Fruit fly (Drosophila melanogaster) whole organism, prepupa: ENCODE data around the gene CG7191.

ENCODE experiments used
- Blimp-1 ChIP-seq: fragments of 200-800 bp; sonication (Bioruptor generic); optimal IDR thresholded peaks from 3 replicates; lab custom pipeline; 2017; ENCODE audit warnings: missing biosample characterization, missing genetic modification characterization, mild to moderate bottlenecking, moderate library complexity, missing genetic modification reagents
- CG10631 ChIP-seq: fragments of 200-800 bp; sonication (Bioruptor generic); optimal IDR thresholded peaks from 2 replicates; lab custom pipeline; 2016; ENCODE audit warnings: missing biosample characterization, missing genetic modification characterization
- CG10669 ChIP-seq: fragments of 200-800 bp; sonication (Bioruptor generic); optimal IDR thresholded peaks from 3 replicates; lab custom pipeline; 2018; ENCODE audit warnings: missing biosample characterization, mild to moderate bottlenecking, missing genetic modification characterization, moderate library complexity
- CG11762 ChIP-seq: fragments of 200-800 bp; sonication (Bioruptor generic); optimal IDR thresholded peaks from 3 replicates; lab custom pipeline; 2016; ENCODE audit warnings: missing biosample characterization, missing genetic modification characterization; ENCODE audit not compliant: insufficient read depth
- CG11902 ChIP-seq: fragments of 200-800 bp; sonication (Bioruptor generic); optimal IDR thresholded peaks from 3 replicates; lab custom pipeline; 2016; ENCODE audit warnings: missing biosample characterization, missing genetic modification characterization
- CG15336 ChIP-seq: fragments of 200-800 bp; sonication (Bioruptor generic); IDR thresholded peaks from 2 replicates; pipeline ENCODE4 v1.3.6; 2022; ENCODE audit warnings: missing biosample characterization, missing genetic modification characterization
- CG1621 ChIP-seq: fragments of 200-800 bp; sonication (Bioruptor generic); optimal IDR thresholded peaks from 3 replicates; lab custom pipeline; 2018; ENCODE audit warnings: missing biosample characterization, mild to moderate bottlenecking, missing genetic modification characterization
- CG16779 ChIP-seq: fragments of 200-800 bp; sonication (Bioruptor generic); optimal IDR thresholded peaks from 3 replicates; lab custom pipeline; 2017; ENCODE audit warnings: missing biosample characterization, mild to moderate bottlenecking, missing genetic modification characterization
- CG3032 ChIP-seq: fragments of 200-800 bp; optimal IDR thresholded peaks from 2 replicates; lab custom pipeline; 2019; ENCODE audit warnings: missing biosample characterization, mild to moderate bottlenecking, missing genetic modification characterization, moderate library complexity
- CG31627 ChIP-seq: fragments of 200-800 bp; sonication (Bioruptor generic); optimal IDR thresholded peaks from 3 replicates; lab custom pipeline; 2016; ENCODE audit warnings: missing biosample characterization, missing genetic modification characterization
- CG34406 ChIP-seq: fragments of 200-800 bp; sonication (Bioruptor generic); optimal IDR thresholded peaks from 3 replicates; lab custom pipeline; 2016; ENCODE audit warnings: missing biosample characterization, missing genetic modification characterization
- CG3919 ChIP-seq: fragments of 200-800 bp; sonication (Bioruptor generic); optimal IDR thresholded peaks from 3 replicates; lab custom pipeline; 2016; ENCODE audit warnings: missing biosample characterization, missing genetic modification characterization
- CG6163 ChIP-seq: fragments of 200-800 bp; sonication (Bioruptor generic); IDR thresholded peaks from 3 replicates; pipeline ENCODE4 v1.3.6; 2022; ENCODE audit warnings: missing biosample characterization, missing genetic modification characterization
- CG6792 ChIP-seq: fragments of 200-800 bp; sonication (Bioruptor generic); optimal IDR thresholded peaks from 3 replicates; lab custom pipeline; 2016; ENCODE audit warnings: missing biosample characterization, missing genetic modification characterization
- CG6808 ChIP-seq: fragments of 200-800 bp; sonication (Bioruptor generic); optimal IDR thresholded peaks from 3 replicates; lab custom pipeline; 2017; ENCODE audit warnings: missing biosample characterization, missing genetic modification characterization, mild to moderate bottlenecking, moderate library complexity, missing genetic modification reagents
- CG6854 ChIP-seq: fragments of 200-800 bp; sonication (Bioruptor generic); optimal IDR thresholded peaks from 2 replicates; lab custom pipeline; 2017; ENCODE audit warnings: missing biosample characterization, mild to moderate bottlenecking, missing genetic modification characterization
- CG7368 ChIP-seq: fragments of 200-800 bp; sonication (Bioruptor generic); optimal IDR thresholded peaks from 3 replicates; lab custom pipeline; 2016; ENCODE audit warnings: missing biosample characterization, missing genetic modification characterization
- CG8119 ChIP-seq: fragments of 200-800 bp; sonication (Bioruptor generic); IDR thresholded peaks from 3 replicates; pipeline ENCODE4 v1.3.6; 2022; ENCODE audit warnings: missing biosample characterization, missing genetic modification characterization
- CG8632 ChIP-seq: fragments of 200-800 bp; sonication (Bioruptor generic); optimal IDR thresholded peaks from 3 replicates; lab custom pipeline; 2016; ENCODE audit warnings: missing biosample characterization, missing genetic modification characterization
- CG9139 ChIP-seq: fragments of 200-800 bp; sonication (Bioruptor generic); optimal IDR thresholded peaks from 3 replicates; lab custom pipeline; 2017; ENCODE audit warnings: missing biosample characterization, mild to moderate bottlenecking, missing genetic modification characterization
- Eip75B ChIP-seq: fragments of 200-800 bp; sonication (Bioruptor generic); optimal IDR thresholded peaks from 3 replicates; lab custom pipeline; 2016; ENCODE audit warnings: missing biosample characterization, missing genetic modification characterization
- Eip78C ChIP-seq: fragments of 200-800 bp; sonication (Bioruptor generic); peaks from one replicate; lab custom pipeline; 2016; ENCODE audit warnings: missing biosample characterization, missing genetic modification characterization
- Ets21C ChIP-seq: fragments of 200-800 bp; sonication (Bioruptor generic); optimal IDR thresholded peaks from 3 replicates; lab custom pipeline; 2016; ENCODE audit warnings: missing biosample characterization, missing genetic modification characterization
- Ets96B ChIP-seq: fragments of 200-800 bp; optimal IDR thresholded peaks from 2 replicates; lab custom pipeline; 2019; ENCODE audit warnings: missing biosample characterization, mild to moderate bottlenecking, missing genetic modification characterization, moderate library complexity
- Hr39 ChIP-seq: fragments of 200-800 bp; sonication (Bioruptor generic); optimal IDR thresholded peaks from 2 replicates; lab custom pipeline; 2016; ENCODE audit warnings: missing biosample characterization, missing genetic modification characterization
- Hr4 ChIP-seq: fragments of 200-800 bp; sonication (Bioruptor generic); optimal IDR thresholded peaks from 3 replicates; lab custom pipeline; 2016; ENCODE audit warnings: missing biosample characterization, missing genetic modification characterization
- Lpt ChIP-seq: fragments of 200-800 bp; sonication (Bioruptor generic); optimal IDR thresholded peaks from 3 replicates; lab custom pipeline; 2016; ENCODE audit warnings: missing biosample characterization, missing genetic modification characterization
- Met ChIP-seq: fragments of 200-800 bp; sonication (Bioruptor generic); optimal IDR thresholded peaks from 3 replicates; lab custom pipeline; 2016; ENCODE audit warnings: missing biosample characterization, missing genetic modification characterization
- OdsH ChIP-seq: fragments of 200-800 bp; sonication (Bioruptor generic); optimal IDR thresholded peaks from 3 replicates; lab custom pipeline; 2016; ENCODE audit warnings: missing biosample characterization, missing genetic modification characterization
- Sox102F ChIP-seq: fragments of 200-800 bp; sonication (Bioruptor generic); optimal IDR thresholded peaks from 2 replicates; lab custom pipeline; 2016; ENCODE audit warnings: missing biosample characterization, mild to moderate bottlenecking, missing genetic modification characterization
- Sox14 ChIP-seq: fragments of 200-800 bp; sonication (Bioruptor generic); optimal IDR thresholded peaks from 3 replicates; lab custom pipeline; 2016; ENCODE audit warnings: missing biosample characterization, missing genetic modification characterization
- acj6 ChIP-seq: fragments of 200-800 bp; sonication (Bioruptor generic); optimal IDR thresholded peaks from 3 replicates; lab custom pipeline; 2016; ENCODE audit warnings: missing biosample characterization, missing genetic modification characterization
- cyc ChIP-seq: fragments of 200-800 bp; sonication (Bioruptor generic); optimal IDR thresholded peaks from 3 replicates; lab custom pipeline; 2016; ENCODE audit warnings: missing biosample characterization, missing genetic modification characterization
- dac ChIP-seq: fragments of 200-800 bp; sonication (Bioruptor generic); optimal IDR thresholded peaks from 2 replicates; lab custom pipeline; 2017; ENCODE audit warnings: missing biosample characterization, mild to moderate bottlenecking, missing genetic modification characterization
- eg ChIP-seq: fragments of 200-800 bp; sonication (Bioruptor generic); IDR thresholded peaks from 3 replicates; pipeline ENCODE4 v1.3.6; 2022; ENCODE audit warnings: missing biosample characterization, missing genetic modification characterization
- esn ChIP-seq: fragments of 200-800 bp; sonication (Bioruptor generic); optimal IDR thresholded peaks from 2 replicates; lab custom pipeline; 2016; ENCODE audit warnings: missing biosample characterization, mild to moderate bottlenecking, missing genetic modification characterization, moderate library complexity
- fd85E ChIP-seq: fragments of 200-800 bp; sonication (Bioruptor generic); optimal IDR thresholded peaks from 3 replicates; lab custom pipeline; 2016; ENCODE audit warnings: missing biosample characterization, missing genetic modification characterization
- fkh ChIP-seq: fragments of 200-800 bp; sonication (Bioruptor generic); optimal IDR thresholded peaks from 3 replicates; lab custom pipeline; 2017; ENCODE audit warnings: missing biosample characterization, mild to moderate bottlenecking, missing genetic modification characterization, moderate library complexity
- lz ChIP-seq: fragments of 200-800 bp; sonication (Bioruptor generic); optimal IDR thresholded peaks from 3 replicates; lab custom pipeline; 2016; ENCODE audit warnings: missing biosample characterization, missing genetic modification characterization
- net ChIP-seq: fragments of 200-800 bp; sonication (Bioruptor generic); optimal IDR thresholded peaks from 3 replicates; lab custom pipeline; 2016; ENCODE audit warnings: missing biosample characterization, missing genetic modification characterization
- pdm3 ChIP-seq: fragments of 200-800 bp; sonication (Bioruptor generic); optimal IDR thresholded peaks from 3 replicates; lab custom pipeline; 2016; ENCODE audit warnings: missing biosample characterization, missing genetic modification characterization
- salr ChIP-seq, 2 experiments: fragments of 200-800 bp; sonication (Bioruptor generic); optimal IDR thresholded peaks; 3 replicates each; lab custom pipeline; 2016 to 2018; ENCODE audit warnings: missing biosample characterization in 2 of 2, missing genetic modification characterization in 2 of 2, mild to moderate bottlenecking in 1 of 2
- ss ChIP-seq, 2 experiments: fragments of 200-800 bp; sonication (Bioruptor generic); optimal IDR thresholded peaks; 2 replicates in 1 of 2; 3 replicates in 1 of 2; lab custom pipeline; 2017 to 2018; ENCODE audit warnings: mild to moderate bottlenecking in 2 of 2, missing biosample characterization in 2 of 2, missing genetic modification characterization in 2 of 2, moderate library complexity in 1 of 2
- svp ChIP-seq: fragments of 200-800 bp; sonication (Bioruptor generic); peaks from one replicate; lab custom pipeline; 2016; ENCODE audit warnings: missing biosample characterization, missing genetic modification characterization
- topi ChIP-seq: fragments of 200-800 bp; sonication (Bioruptor generic); optimal IDR thresholded peaks from 3 replicates; lab custom pipeline; 2016; ENCODE audit warnings: missing biosample characterization, missing genetic modification characterization
- vri ChIP-seq: fragments of 200-800 bp; sonication (Bioruptor generic); optimal IDR thresholded peaks from 3 replicates; lab custom pipeline; 2016; ENCODE audit warnings: missing biosample characterization, mild to moderate bottlenecking, missing genetic modification characterization

CG7191 gene

DNA sequence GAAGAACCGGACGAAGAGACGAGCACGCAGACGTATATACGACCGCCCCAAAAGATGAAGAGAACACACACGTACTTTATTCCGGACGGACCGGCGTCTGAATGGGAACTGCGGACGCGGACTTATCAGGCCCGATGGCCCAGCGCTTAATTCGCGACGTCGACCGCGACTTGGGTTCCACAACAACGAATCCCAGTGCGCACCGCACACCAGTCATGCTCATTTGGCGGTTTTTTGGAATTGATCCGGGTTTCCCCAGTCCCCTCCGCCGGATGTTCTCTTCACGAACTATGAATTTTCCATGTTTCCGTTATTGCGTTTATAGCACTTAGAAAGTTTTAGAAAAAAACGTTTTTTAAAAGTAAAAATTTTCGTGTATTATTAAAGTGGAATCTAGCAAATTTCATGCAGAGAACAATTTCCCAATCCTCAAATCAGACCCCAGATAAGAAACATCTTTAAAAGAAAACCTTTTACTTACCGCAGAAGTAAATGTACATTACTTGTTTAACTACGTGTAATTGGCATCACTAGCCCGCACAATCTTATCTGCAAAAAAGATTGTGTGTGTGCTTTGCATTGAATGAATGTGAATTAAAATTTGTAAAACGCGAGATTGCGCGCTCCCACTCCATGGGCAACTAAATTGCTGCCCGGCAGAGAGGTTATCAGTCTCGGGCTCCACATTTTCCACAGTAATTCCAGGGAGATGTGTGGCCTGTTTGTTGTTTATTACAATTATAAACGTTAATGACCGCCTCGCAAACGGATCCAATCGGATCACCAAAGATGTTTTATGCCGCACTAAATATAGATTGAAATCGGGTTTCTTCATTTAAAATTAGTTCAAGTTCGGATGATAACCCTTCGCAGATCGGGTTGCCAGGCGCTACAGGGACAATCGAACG is 23.3 kb downstream of the CG7191 start, which contains the start of gene CG7149:
Gene CG7149, minus strand, starts transcription at position 110 of the 908 bp plus-strand sequence.
- peak in 1 of 2 experiments; percentile 17 for TF ChIP-seq ss (GFP tag; optimal IDR thresholded peaks at IDR 0.05; lab: Kevin White, UChicago)
- TF ChIP-seq CG16779 (tag; lab: Kevin White, UChicago), result peak; percentile 52
- TF ChIP-seq Eip75B (GFP tag; lab: Kevin White, UChicago), result peak; percentile 23
- peak; percentile 28 for TF ChIP-seq CG6854 (GFP tag; lab: Kevin White, UChicago)
- peak; percentile 8 for TF ChIP-seq CG10631
- no peak for TF ChIP-seq CG8632 (GFP tag; lab: Kevin White, UChicago)
- TF ChIP-seq esn (GFP tag; lab: Kevin White, UChicago), result peak; percentile 60
- TF ChIP-seq topi (GFP tag; lab: Kevin White, UChicago), result peak; percentile 22
- peak; percentile 41 for TF ChIP-seq CG1621
- TF ChIP-seq CG8119 (GFP tag; lab: Robert Waterston, UW), result no peak
- no peak for TF ChIP-seq CG11762
- TF ChIP-seq CG10669 (GFP tag; lab: Kevin White, UChicago), result peak; percentile 16
- no peak for TF ChIP-seq fkh (GFP tag; lab: Kevin White, UChicago)
- no peak for TF ChIP-seq CG7368 (GFP tag; lab: Kevin White, UChicago)
- peak; percentile 53 for TF ChIP-seq net (GFP tag; lab: Kevin White, UChicago)
- TF ChIP-seq Hr4 (GFP tag; lab: Kevin White, UChicago), result peak; percentile 48
- TF ChIP-seq lz (GFP tag; lab: Kevin White, UChicago), result peak; percentile 40
- TF ChIP-seq cyc (GFP tag; lab: Kevin White, UChicago), result no peak
- TF ChIP-seq CG6792 (GFP tag; lab: Kevin White, UChicago), result peak; percentile 1
- TF ChIP-seq Sox14, result no peak
- peak; percentile 26 for TF ChIP-seq pdm3 (GFP tag; lab: Kevin White, UChicago)
- TF ChIP-seq svp (GFP tag; lab: Kevin White, UChicago), result peak; percentile 98
- peak; percentile 14 for TF ChIP-seq Sox102F (GFP tag; lab: Kevin White, UChicago)
- TF ChIP-seq fd85E (GFP tag; lab: Kevin White, UChicago), result no peak
- no peak for TF ChIP-seq CG3919 (GFP tag; lab: Kevin White, UChicago)
- no peak for TF ChIP-seq eg (GFP tag; lab: Robert Waterston, UW)
- peak; percentile 20 for TF ChIP-seq Hr39 (GFP tag; lab: Kevin White, UChicago)
- TF ChIP-seq Met (GFP tag; lab: Kevin White, UChicago), result peak; percentile 36
- TF ChIP-seq OdsH, result peak; percentile 33
- TF ChIP-seq CG6163 (GFP tag; lab: Robert Waterston, UW), result no peak; the same call in 2 of the 3 replicates
- peak; percentile 47 for TF ChIP-seq CG31627 (GFP tag; lab: Kevin White, UChicago)
- no peak for TF ChIP-seq salr (GFP tag; optimal IDR thresholded peaks at IDR 0.05; lab: Kevin White, UChicago)
- TF ChIP-seq Ets21C (GFP tag; lab: Kevin White, UChicago), result peak; percentile 13
- peak; percentile 15 for TF ChIP-seq Ets96B (tag; lab: Kevin White, UChicago)
- peak; percentile 33 for TF ChIP-seq CG6808 (GFP tag; lab: Kevin White, UChicago)
- TF ChIP-seq Eip78C (GFP tag; lab: Kevin White, UChicago), result peak; percentile 81
- TF ChIP-seq vri (GFP tag; lab: Kevin White, UChicago), result peak; percentile 94
- peak; percentile 1 for TF ChIP-seq Blimp-1 (GFP tag; lab: Kevin White, UChicago)
- TF ChIP-seq acj6 (GFP tag; lab: Kevin White, UChicago), result peak; percentile 34

DNA sequence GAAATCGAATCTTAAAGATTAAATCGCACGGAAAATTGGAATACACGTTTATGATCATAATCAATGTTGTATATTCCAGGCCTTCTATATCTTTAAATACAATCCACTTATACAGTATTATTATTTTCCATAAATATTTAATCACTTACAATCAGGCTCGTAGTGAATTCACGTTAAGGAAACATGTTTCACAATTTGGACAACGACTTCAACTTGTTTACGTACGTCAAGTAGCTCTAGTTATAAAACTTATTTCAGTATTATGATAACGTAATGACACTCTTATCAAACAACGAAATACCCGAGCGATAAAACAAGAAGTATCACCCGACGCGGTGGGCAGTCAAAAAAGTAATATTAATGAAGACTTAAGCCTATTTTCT is 23.9 kb downstream of the CG7191 start:
- TF ChIP-seq CG15336 (GFP tag; lab: Robert Waterston, UW), result no peak
- TF ChIP-seq Ets21C (GFP tag; lab: Kevin White, UChicago), result no peak
- TF ChIP-seq CG3032, result no peak
- TF ChIP-seq Blimp-1 (GFP tag; lab: Kevin White, UChicago), result no peak
- no peak for TF ChIP-seq fd85E (GFP tag; lab: Kevin White, UChicago)
- TF ChIP-seq net (GFP tag; lab: Kevin White, UChicago), result no peak
- no peak for TF ChIP-seq esn (GFP tag; lab: Kevin White, UChicago)
- no peak for TF ChIP-seq CG9139 (GFP tag; lab: Kevin White, UChicago)
- TF ChIP-seq fkh (GFP tag; lab: Kevin White, UChicago), result no peak
- no peak for TF ChIP-seq CG11902 (GFP tag; lab: Kevin White, UChicago)
- no peak for TF ChIP-seq CG8632 (GFP tag; lab: Kevin White, UChicago)
- TF ChIP-seq CG34406 (GFP tag; lab: Kevin White, UChicago), result no peak
- TF ChIP-seq dac (GFP tag; lab: Kevin White, UChicago), result no peak
- no peak for TF ChIP-seq Ets96B (tag; lab: Kevin White, UChicago)
- no peak for TF ChIP-seq lz (GFP tag; lab: Kevin White, UChicago)
- no peak for TF ChIP-seq vri (GFP tag; lab: Kevin White, UChicago)
- TF ChIP-seq Hr4 (GFP tag; lab: Kevin White, UChicago), result no peak
- TF ChIP-seq Lpt (GFP tag; lab: Kevin White, UChicago), result no peak
- no peak for TF ChIP-seq acj6 (GFP tag; lab: Kevin White, UChicago)
